Fruit fly (Drosophila melanogaster): ENCODE data around the gene ValRS-m.

ValRS-m gene

dm6 chr3L:8953199-8953956 is 11.2 kb downstream of the ValRS-m start (continued):
- TF ChIP-seq pros (GFP tag; optimal IDR thresholded peaks at IDR 0.05) (peak; percentile 77), Kr (GFP tag; optimal IDR thresholded peaks at IDR 0.05) (no peak), emc (GFP tag; optimal IDR thresholded peaks at IDR 0.05) (no peak), CG8281 (tag; optimal IDR thresholded peaks at IDR 0.05) (peak; percentile 42), vvl (GFP tag; IDR thresholded peaks at IDR 0.05) (peak; percentile 14; the same call in 1 of the 2 replicates), Nf-YB (GFP tag; optimal IDR thresholded peaks at IDR 0.05) (peak; percentile 52), CG17802 (tag; optimal IDR thresholded peaks at IDR 0.05) (no peak), hth (optimal IDR thresholded peaks at IDR 0.05) (no peak), amos (GFP tag; IDR thresholded peaks at IDR 0.05; ENCODE audit: partially characterized antibody) (peak; percentile 42; the same call in 1 of the 2 replicates), Meics (GFP tag; optimal IDR thresholded peaks at IDR 0.05) (peak; percentile 76), chm (GFP tag; IDR thresholded peaks at IDR 0.05) (peak; percentile 63), grau (tag; optimal IDR thresholded peaks at IDR 0.05) (peak; percentile 76), CG1602 (GFP tag; optimal IDR thresholded peaks at IDR 0.05) (peak; percentile 28), Ravus (GFP tag; IDR thresholded peaks at IDR 0.05) (no peak), CG14667 (GFP tag; IDR thresholded peaks at IDR 0.05) (no peak), CG18011 (GFP tag; optimal IDR thresholded peaks at IDR 0.05) (no peak), lola (GFP tag; optimal IDR thresholded peaks at IDR 0.05) (peak in 1 of 3 experiments; percentile 46), rib (GFP tag; IDR thresholded peaks at IDR 0.05) (no peak), Elba2 (GFP tag; optimal IDR thresholded peaks at IDR 0.05) (no peak), CG13123 (GFP tag; optimal IDR thresholded peaks at IDR 0.05) (no peak), Nf-YA (GFP tag; IDR thresholded peaks at IDR 0.05) (no peak), stwl (tag; optimal IDR thresholded peaks at IDR 0.05) (peak; percentile 27), her (GFP tag; optimal IDR thresholded peaks at IDR 0.05) (no peak), Tbp (GFP tag; optimal IDR thresholded peaks at IDR 0.05) (no peak), Taf1 (GFP tag; IDR thresholded peaks at IDR 0.05) (no peak), br (optimal IDR thresholded peaks at IDR 0.05) (no peak), Aef1 (GFP tag; IDR thresholded peaks at IDR 0.05) (no peak), CG10267 (tag; optimal IDR thresholded peaks at IDR 0.05) (peak; percentile 51), Adf1 (GFP tag; IDR thresholded peaks at IDR 0.05) (no peak), HHEX (GFP tag; optimal IDR thresholded peaks at IDR 0.05) (peak; percentile 75), Dip2 (GFP tag; IDR thresholded peaks at IDR 0.05) (no peak), MBD-R2 (GFP tag; IDR thresholded peaks at IDR 0.05) (peak; percentile 30), wdn (GFP tag; IDR thresholded peaks at IDR 0.05) (no peak), ro (GFP tag; IDR thresholded peaks at IDR 0.05) (no peak), Drgx (GFP tag; IDR thresholded peaks at IDR 0.05) (peak; percentile 67; the same call in 1 of the 2 replicates), sd (tag; optimal IDR thresholded peaks at IDR 0.05) (no peak), ato (GFP tag; IDR thresholded peaks at IDR 0.05; ENCODE audit: partially characterized antibody) (peak; percentile 27; the same call in 1 of the 2 replicates), mld (GFP tag; IDR thresholded peaks at IDR 0.05; ENCODE audit: partially characterized antibody) (no peak), sens-2 (GFP tag; IDR thresholded peaks at IDR 0.05) (no peak; the same call in 1 of the 2 replicates), CG11695 (GFP tag; IDR thresholded peaks at IDR 0.05) (peak; percentile 50; the same call in 1 of the 3 replicates), CTCF (GFP tag; optimal IDR thresholded peaks at IDR 0.05) (peak; percentile 28), zfh1 (GFP tag; IDR thresholded peaks at IDR 0.05) (no peak), CG4282 (GFP tag; optimal IDR thresholded peaks at IDR 0.05) (no peak), Oaz (GFP tag; IDR thresholded peaks at IDR 0.05) (no peak; the same call in 1 of the 2 replicates), repo (GFP tag; optimal IDR thresholded peaks at IDR 0.05) (no peak), Bdp1 (GFP tag; optimal IDR thresholded peaks at IDR 0.05) (no peak), bigmax (GFP tag; optimal IDR thresholded peaks at IDR 0.05) (no peak), en (GFP tag; optimal IDR thresholded peaks at IDR 0.05) (peak; percentile 27), Bteb2 (GFP tag; optimal IDR thresholded peaks at IDR 0.05) (no peak), CG9215 (GFP tag; IDR thresholded peaks at IDR 0.05) (no peak), Spps (tag; optimal IDR thresholded peaks at IDR 0.05) (peak; percentile 10)

Measured in whole organism, embryonic.